Worm (Caenorhabditis elegans): ENCODE measurements around the gene F21G4.6.

F21G4.6 gene

ce11 chrX:9899426-9900131, 17.7 kb downstream of the F21G4.6 start, which contains the start of gene phf-34 (continued):
- TF ChIP-seq efl-1 (optimal IDR thresholded peaks at IDR 0.05) (peak in 1 of 2 experiments; percentile 50), efl-1 (GFP tag; optimal IDR thresholded peaks at IDR 0.05 in 1 of 2) (no peak), snpc-4 (tag; optimal IDR thresholded peaks at IDR 0.05) (peak; percentile 32), nhr-237 (tag; optimal IDR thresholded peaks at IDR 0.05) (no peak), nhr-77 (tag; optimal IDR thresholded peaks at IDR 0.05) (no peak), unc-130 (tag; optimal IDR thresholded peaks at IDR 0.05) (no peak), zip-4 (GFP tag; optimal IDR thresholded peaks at IDR 0.05) (no peak), skn-1 (tag; optimal IDR thresholded peaks at IDR 0.05) (no peak), fkh-8 (tag; optimal IDR thresholded peaks at IDR 0.05) (peak; percentile 63), sup-37 (GFP tag; optimal IDR thresholded peaks at IDR 0.05) (no peak), nhr-71 (tag; optimal IDR thresholded peaks at IDR 0.05) (peak; percentile 64), xbp-1 (tag; optimal IDR thresholded peaks at IDR 0.05) (peak; percentile 26), hlh-17 (GFP tag; optimal IDR thresholded peaks at IDR 0.05; ENCODE audit: borderline replicate concordance) (no peak), unc-98 (GFP tag; IDR thresholded peaks at IDR 0.05) (no peak), ces-1 (GFP tag; optimal IDR thresholded peaks at IDR 0.05) (no peak), nhr-47 (tag; optimal IDR thresholded peaks at IDR 0.05) (peak; percentile 54), nhr-20 (tag; optimal IDR thresholded peaks at IDR 0.05) (peak; percentile 39), fkh-10 (GFP tag; optimal IDR thresholded peaks at IDR 0.05) (peak; percentile 54), fkh-4 (tag; optimal IDR thresholded peaks at IDR 0.05; ENCODE audit: borderline replicate concordance) (no peak), lin-14 (GFP tag; optimal IDR thresholded peaks at IDR 0.05) (peak; percentile 88), C16A3.4 (tag; optimal IDR thresholded peaks at IDR 0.05) (peak; percentile 38), mdl-1 (tag; optimal IDR thresholded peaks at IDR 0.05) (peak in 1 of 2 experiments; percentile 44), lsy-2 (tag; optimal IDR thresholded peaks at IDR 0.05) (peak; percentile 14 to 52), irx-1 (tag; optimal IDR thresholded peaks at IDR 0.05) (no peak), dsc-1 (tag; optimal IDR thresholded peaks at IDR 0.05) (peak; percentile 9), snu-23 (GFP tag; optimal IDR thresholded peaks at IDR 0.05) (peak; percentile 72), fos-1 (tag; optimal IDR thresholded peaks at IDR 0.05) (no peak), lin-39 (tag; optimal IDR thresholded peaks at IDR 0.05) (no peak), unc-86 (tag; optimal IDR thresholded peaks at IDR 0.05) (peak; percentile 19), Y116A8C.19 (tag; optimal IDR thresholded peaks at IDR 0.05; ENCODE audit: borderline replicate concordance) (no peak), isw-1 (GFP tag; IDR thresholded peaks at IDR 0.05) (no peak), aha-1 (tag; optimal IDR thresholded peaks at IDR 0.05) (no peak), ceh-63 (GFP tag; optimal IDR thresholded peaks at IDR 0.05) (no peak), jun-1 (tag; optimal IDR thresholded peaks at IDR 0.05) (peak; percentile 1)

- TF ChIP-seq ceh-88 (GFP tag; IDR thresholded peaks at IDR 0.05) (no peak), nhr-12 (tag; optimal IDR thresholded peaks at IDR 0.05) (no peak), snpc-4 (tag; optimal IDR thresholded peaks at IDR 0.05) (no peak), nhr-71 (tag; optimal IDR thresholded peaks at IDR 0.05) (no peak), irx-1 (tag; optimal IDR thresholded peaks at IDR 0.05) (no peak), ama-1 (optimal IDR thresholded peaks at IDR 0.05) (no peak), C34B4.2 (tag; optimal IDR thresholded peaks at IDR 0.05) (no peak), fos-1 (tag; optimal IDR thresholded peaks at IDR 0.05) (no peak), elt-2 (tag; optimal IDR thresholded peaks at IDR 0.05) (no peak), ceh-90 (tag; optimal IDR thresholded peaks at IDR 0.05) (no peak), sup-37 (GFP tag; optimal IDR thresholded peaks at IDR 0.05) (no peak), vab-15 (tag; optimal IDR thresholded peaks at IDR 0.05) (no peak), pax-3 (tag; optimal IDR thresholded peaks at IDR 0.05) (no peak), efl-1 (optimal IDR thresholded peaks at IDR 0.05) (no peak), efl-1 (GFP tag; optimal IDR thresholded peaks at IDR 0.05 in 1 of 2) (no peak)
These were observed 22.4 kb downstream of the F21G4.6 start, which contains the start of gene F21G4.3 for ce11 chrX:9894844-9895243. F21G4.3 (plus strand) TSS chrX:9895144.
